Worm (Caenorhabditis elegans) whole organism, L2 larva: ENCODE measurements around the gene K06H6.2.

ENCODE experiments used
- Y55F3AM.14 ChIP-seq: fragments of 200-800 bp; sonication (Bioruptor generic); optimal IDR thresholded peaks from 2 replicates; lab custom pipeline; 2018; ENCODE audit warnings: mild to moderate bottlenecking, missing genetic modification characterization, missing compliant biosample characterization
- alr-1 ChIP-seq: fragments of 150-350 bp; optimal IDR thresholded peaks from 2 replicates; lab custom pipeline; 2014; ENCODE audit warnings: missing biosample characterization, missing genetic modification characterization
- aly-2 ChIP-seq: fragments of 150-350 bp; optimal IDR thresholded peaks from 2 replicates; lab custom pipeline; 2014; ENCODE audit warnings: missing biosample characterization, missing genetic modification characterization
- blmp-1 ChIP-seq: sonication (generic microtip); optimal IDR thresholded peaks from 2 replicates; lab custom pipeline; 2017; ENCODE audit warnings: missing genetic modification characterization, mild to moderate bottlenecking, missing compliant biosample characterization, antibody characterized with exemption, moderate library complexity; ENCODE audit not compliant: insufficient read depth
- ceh-16 ChIP-seq: fragments of 150-350 bp; optimal IDR thresholded peaks from 2 replicates; lab custom pipeline; 2014; ENCODE audit warnings: missing biosample characterization, missing genetic modification characterization
- ceh-82 ChIP-seq: fragments of 150-350 bp; optimal IDR thresholded peaks from 2 replicates; lab custom pipeline; 2014; ENCODE audit warnings: missing biosample characterization, missing genetic modification characterization
- crh-2 ChIP-seq: sonication (generic microtip); optimal IDR thresholded peaks from 2 replicates; lab custom pipeline; 2017; ENCODE audit warnings: missing biosample characterization, missing genetic modification characterization
- dmd-4 ChIP-seq: sonication (generic microtip); optimal IDR thresholded peaks from 2 replicates; lab custom pipeline; 2017; ENCODE audit warnings: missing biosample characterization, missing genetic modification characterization
- elt-1 ChIP-seq: fragments of 150-350 bp; optimal IDR thresholded peaks from 2 replicates; lab custom pipeline; 2014; ENCODE audit warnings: missing biosample characterization, missing genetic modification characterization
- elt-3 ChIP-seq: sonication (generic microtip); optimal IDR thresholded peaks from 2 replicates; lab custom pipeline; 2017; ENCODE audit warnings: missing biosample characterization, missing genetic modification characterization
- fos-1 ChIP-seq: fragments of 150-350 bp; optimal IDR thresholded peaks from 2 replicates; lab custom pipeline; 2014; ENCODE audit warnings: missing biosample characterization, missing genetic modification characterization
- gmeb-1 ChIP-seq: fragments of 150-350 bp; optimal IDR thresholded peaks from 2 replicates; lab custom pipeline; 2014; ENCODE audit warnings: missing biosample characterization, missing genetic modification characterization
- lsy-2 ChIP-seq, 2 experiments: fragments of 150-350 bp in 1 of 2; sonication (generic microtip) in 1 of 2; optimal IDR thresholded peaks; 2 replicates each; lab custom pipeline; 2014 to 2017; ENCODE audit warnings: missing biosample characterization in 2 of 2, missing genetic modification characterization in 2 of 2
- nhr-10 ChIP-seq: sonication (generic microtip); optimal IDR thresholded peaks from 2 replicates; lab custom pipeline; 2017; ENCODE audit warnings: missing biosample characterization, missing genetic modification characterization
- nhr-11 ChIP-seq: fragments of 150-350 bp; optimal IDR thresholded peaks from 2 replicates; lab custom pipeline; 2014; ENCODE audit warnings: missing biosample characterization, missing genetic modification characterization
- nhr-12 ChIP-seq: fragments of 150-350 bp; optimal IDR thresholded peaks from 2 replicates; lab custom pipeline; 2014; ENCODE audit warnings: missing biosample characterization, missing genetic modification characterization
- nhr-129 ChIP-seq: fragments of 150-350 bp; optimal IDR thresholded peaks from 2 replicates; lab custom pipeline; 2014; ENCODE audit warnings: missing biosample characterization, missing genetic modification characterization
- nhr-21 ChIP-seq: fragments of 150-350 bp; optimal IDR thresholded peaks from 2 replicates; lab custom pipeline; 2014; ENCODE audit warnings: missing biosample characterization, missing genetic modification characterization
- nhr-23 ChIP-seq: fragments of 150-350 bp; optimal IDR thresholded peaks from 2 replicates; lab custom pipeline; 2014; ENCODE audit warnings: missing biosample characterization, missing genetic modification reagents, missing genetic modification characterization
- nhr-25 ChIP-seq: fragments of 150-350 bp; sonication (generic microtip); optimal IDR thresholded peaks from 3 replicates; lab custom pipeline; 2014; ENCODE audit warnings: missing biosample characterization, missing genetic modification characterization
- nhr-6 ChIP-seq: fragments of 150-350 bp; optimal IDR thresholded peaks from 2 replicates; lab custom pipeline; 2014; ENCODE audit warnings: missing biosample characterization, missing genetic modification characterization
- nhr-77 ChIP-seq: fragments of 150-350 bp; optimal IDR thresholded peaks from 2 replicates; lab custom pipeline; 2014; ENCODE audit warnings: missing biosample characterization, missing genetic modification characterization
- peb-1 ChIP-seq: fragments of 150-350 bp; optimal IDR thresholded peaks from 2 replicates; lab custom pipeline; 2014; ENCODE audit warnings: missing biosample characterization, missing genetic modification characterization
- skn-1 ChIP-seq: sonication (generic microtip); optimal IDR thresholded peaks from 2 replicates; lab custom pipeline; 2017; ENCODE audit warnings: missing biosample characterization, missing genetic modification characterization
- sma-9 ChIP-seq, 2 experiments: fragments of 150-350 bp in 1 of 2; sonication (generic microtip) in 1 of 2; optimal IDR thresholded peaks; 2 replicates each; lab custom pipeline; 2014 to 2016; ENCODE audit warnings: missing genetic modification characterization in 2 of 2, mild to moderate bottlenecking in 1 of 2, missing biosample characterization in 1 of 2, missing compliant biosample characterization in 1 of 2, missing genetic modification reagents in 1 of 2, moderate library complexity in 1 of 2
- unc-39 ChIP-seq: fragments of 150-350 bp; optimal IDR thresholded peaks from 2 replicates; lab custom pipeline; 2014; ENCODE audit warnings: missing biosample characterization, missing genetic modification characterization
- unc-55 ChIP-seq: fragments of 150-350 bp; sonication (generic microtip); optimal IDR thresholded peaks from 3 replicates; lab custom pipeline; 2014; ENCODE audit warnings: missing biosample characterization, missing genetic modification reagents, missing genetic modification characterization
- ztf-1 ChIP-seq: fragments of 200-800 bp; sonication (Bioruptor generic); conservative IDR thresholded peaks from 2 replicates; pipeline ENCODE4 v1.3.6; 2022; ENCODE audit warnings: missing genetic modification characterization, missing compliant biosample characterization
- ztf-11 ChIP-seq: sonication (generic microtip); optimal IDR thresholded peaks from 2 replicates; lab custom pipeline; 2017; ENCODE audit warnings: missing biosample characterization, missing genetic modification characterization

Gene K06H6.2

DNA sequence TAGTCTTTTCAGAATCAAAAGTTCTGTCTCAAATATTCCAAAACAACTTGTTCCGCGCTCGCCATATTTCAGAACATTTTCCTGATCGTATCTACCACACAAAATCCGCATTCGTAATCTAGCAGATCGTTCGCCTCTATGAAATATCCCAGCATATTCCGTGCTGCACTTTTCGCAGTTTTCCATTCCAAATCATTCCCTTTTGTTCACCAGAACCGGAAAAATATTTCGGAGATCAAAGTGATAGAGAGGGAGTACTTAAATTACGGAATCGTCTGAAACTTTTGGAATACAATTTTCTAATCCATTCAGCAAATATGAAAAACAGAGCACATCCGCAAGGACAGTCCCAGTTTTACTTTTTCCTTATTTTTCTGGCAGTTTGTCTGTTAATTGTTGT is 2.2 kb downstream of the K06H6.2 start, which contains the start of gene K06H6.1:
Gene K06H6.1 (plus strand): TSS at position 301 of the 400 bp plus-strand sequence.
- TF ChIP-seq crh-2 (tag; lab: Kevin White, UChicago) (no peak), peb-1 (tag; lab: Kevin White, UChicago) (no peak)

DNA sequence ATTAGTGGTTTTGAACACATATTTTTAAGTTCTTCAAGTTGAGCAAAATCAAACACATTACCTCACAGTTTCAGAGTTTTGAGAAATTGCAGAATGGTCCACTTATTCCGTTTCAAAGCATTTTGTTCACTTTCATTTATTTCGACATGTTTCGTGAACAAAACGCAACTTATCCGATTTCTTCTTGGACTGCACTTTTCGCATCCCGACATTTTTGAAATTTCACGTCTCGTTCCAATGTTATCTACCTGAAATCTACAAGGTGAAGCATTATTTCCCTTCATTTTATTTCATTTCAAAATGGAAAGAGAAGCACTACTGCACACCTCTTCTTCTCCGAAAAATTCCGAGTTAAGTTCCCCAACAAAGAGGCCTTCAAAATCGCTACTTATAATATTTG is 4.6 kb downstream of the K06H6.2 start, which contains the start of gene ZK488.6:
Gene ZK488.6 (plus strand): TSS at position 301 of the 400 bp plus-strand sequence.
- TF ChIP-seq ceh-82 (tag; lab: Kevin White, UChicago) = no peak
- no peak for TF ChIP-seq nhr-21 (tag; lab: Kevin White, UChicago)
- no peak for TF ChIP-seq nhr-10 (tag; lab: Kevin White, UChicago)
- TF ChIP-seq lsy-2 (tag; optimal IDR thresholded peaks at IDR 0.05; lab: Kevin White, UChicago) = no peak
- no peak for TF ChIP-seq crh-2 (tag; lab: Kevin White, UChicago)
- no peak for TF ChIP-seq elt-1 (tag; lab: Kevin White, UChicago)
- TF ChIP-seq, all 48 proteins: peak for 0

DNA sequence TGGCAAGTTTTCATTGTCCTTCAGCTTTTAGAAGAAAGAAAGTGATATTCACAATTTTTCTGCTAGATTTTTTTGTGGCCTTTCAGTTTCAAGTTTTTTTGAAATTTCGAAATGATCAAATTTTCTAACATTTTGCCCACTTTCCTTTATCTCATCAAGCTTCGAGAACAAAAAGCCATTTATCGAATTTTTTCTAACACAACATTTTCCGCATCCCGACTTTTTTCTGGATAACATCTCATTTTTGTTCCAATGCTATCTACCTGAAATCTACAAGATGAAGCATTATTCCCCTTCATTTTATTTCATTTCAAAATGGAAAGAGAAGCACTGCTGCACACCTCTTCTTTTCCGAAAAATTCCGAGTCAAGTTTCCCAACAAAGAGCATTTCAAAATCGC is 7.4 kb downstream of the K06H6.2 start, which contains the start of gene ZK488.5:
Gene ZK488.5 (plus strand): TSS at position 301 of the 400 bp plus-strand sequence.
- no peak for TF ChIP-seq nhr-12 (tag; lab: Kevin White, UChicago)
- TF ChIP-seq ceh-82 (tag; lab: Kevin White, UChicago) = no peak
- no peak for TF ChIP-seq blmp-1 (tag; lab: Kevin White, UChicago)

ce11 chrV:596923-597322 is 11.4 kb downstream of the K06H6.2 start:
- TF ChIP-seq gmeb-1 (tag; lab: Kevin White, UChicago) = no peak
- TF ChIP-seq dmd-4 (tag; lab: Kevin White, UChicago) = no peak
- TF ChIP-seq ztf-11 (tag; lab: Kevin White, UChicago) = no peak
- TF ChIP-seq unc-55 (GFP tag; lab: Kevin White, UChicago) = no peak
- TF ChIP-seq ceh-16 (tag; lab: Kevin White, UChicago) = peak; percentile 83
- TF ChIP-seq nhr-23 (tag; lab: Kevin White, UChicago) = no peak
- no peak for TF ChIP-seq Y55F3AM.14
- TF ChIP-seq lsy-2 (tag; optimal IDR thresholded peaks at IDR 0.05; lab: Kevin White, UChicago) = no peak
- TF ChIP-seq blmp-1 (tag; lab: Kevin White, UChicago) = no peak
- peak; percentile 29 for TF ChIP-seq elt-1 (tag; lab: Kevin White, UChicago)
- no peak for TF ChIP-seq aly-2 (tag; lab: Kevin White, UChicago)
- no peak for TF ChIP-seq nhr-12 (tag; lab: Kevin White, UChicago)
- TF ChIP-seq peb-1 (tag; lab: Kevin White, UChicago) = no peak
- peak; percentile 76 for TF ChIP-seq sma-9 (GFP tag; optimal IDR thresholded peaks at IDR 0.05; lab: Kevin White, UChicago)
- TF ChIP-seq sma-9 (tag; optimal IDR thresholded peaks at IDR 0.05; lab: Kevin White, UChicago) = no peak
- TF ChIP-seq nhr-77 (tag; lab: Kevin White, UChicago) = no peak
- TF ChIP-seq fos-1 (tag; lab: Kevin White, UChicago) = no peak
- no peak for TF ChIP-seq nhr-6 (tag; lab: Kevin White, UChicago)
- TF ChIP-seq elt-3 = no peak

DNA sequence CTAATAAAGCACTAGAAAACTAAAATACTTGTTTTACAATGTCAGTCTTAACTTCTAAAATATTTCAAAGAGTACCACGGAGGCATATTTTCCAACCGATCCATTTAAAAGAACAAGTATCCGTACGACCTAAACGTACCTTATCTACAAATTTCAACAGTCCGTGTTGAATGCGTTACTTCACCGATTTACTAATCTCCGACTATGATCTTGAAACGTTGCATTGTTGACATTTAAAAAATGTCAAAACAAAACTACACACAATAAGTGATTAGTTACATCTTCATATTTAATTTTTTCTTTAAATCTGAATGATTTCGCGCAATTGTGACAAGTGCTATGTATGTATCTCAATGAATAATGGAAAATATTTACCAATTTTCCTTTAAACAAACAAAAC is 12.3 kb downstream of the K06H6.2 start:
- no peak for TF ChIP-seq alr-1
- no peak for TF ChIP-seq unc-55 (GFP tag; lab: Kevin White, UChicago)
- peak; percentile 72 for TF ChIP-seq elt-1 (tag; lab: Kevin White, UChicago)
- TF ChIP-seq nhr-10 (tag; lab: Kevin White, UChicago) = no peak
- peak; percentile 61 for TF ChIP-seq ceh-16 (tag; lab: Kevin White, UChicago)
- peak; percentile 66 for TF ChIP-seq sma-9 (GFP tag; optimal IDR thresholded peaks at IDR 0.05; lab: Kevin White, UChicago)
- TF ChIP-seq sma-9 (tag; optimal IDR thresholded peaks at IDR 0.05; lab: Kevin White, UChicago) = no peak
- peak; percentile 24 for TF ChIP-seq nhr-25 (tag; lab: Kevin White, UChicago)

DNA sequence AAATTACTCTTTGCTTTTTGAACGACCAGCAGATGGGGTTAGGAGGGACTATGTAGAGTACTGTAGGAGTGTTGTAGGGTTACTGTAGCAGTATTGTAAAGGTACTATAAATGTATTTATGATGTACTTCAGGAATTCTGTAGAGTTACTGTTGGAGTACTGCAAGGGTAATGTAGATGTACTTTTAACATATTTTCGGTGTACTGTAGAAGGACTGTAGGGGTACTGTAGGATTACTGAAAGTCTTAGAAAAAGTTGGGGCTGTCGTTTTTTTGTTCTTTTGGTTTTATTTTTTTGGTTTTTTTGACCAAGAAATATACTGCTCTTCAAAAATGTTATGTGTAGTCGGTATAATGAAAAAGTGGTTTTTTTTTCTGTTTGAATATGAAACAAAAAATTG is 13.1 kb downstream of the K06H6.2 start:
- TF ChIP-seq skn-1 (tag; lab: Kevin White, UChicago) = no peak
- no peak for TF ChIP-seq nhr-129 (tag; lab: Kevin White, UChicago)
- TF ChIP-seq nhr-11 (tag; lab: Kevin White, UChicago) = no peak
- no peak for TF ChIP-seq nhr-77 (tag; lab: Kevin White, UChicago)
- no peak for TF ChIP-seq ztf-1
- TF ChIP-seq ceh-16 (tag; lab: Kevin White, UChicago) = no peak
- TF ChIP-seq unc-39 (tag; lab: Kevin White, UChicago) = no peak
- no peak for TF ChIP-seq nhr-25 (tag; lab: Kevin White, UChicago)
- no peak for TF ChIP-seq alr-1
- TF ChIP-seq aly-2 (tag; lab: Kevin White, UChicago) = no peak
- TF ChIP-seq sma-9 (GFP tag; optimal IDR thresholded peaks at IDR 0.05; lab: Kevin White, UChicago) = no peak
- no peak for TF ChIP-seq sma-9 (tag; optimal IDR thresholded peaks at IDR 0.05; lab: Kevin White, UChicago)
- TF ChIP-seq nhr-10 (tag; lab: Kevin White, UChicago) = no peak
- TF ChIP-seq crh-2 (tag; lab: Kevin White, UChicago) = no peak
